Worm (Caenorhabditis elegans): ENCODE measurements around the gene idpp-11.

DNA sequence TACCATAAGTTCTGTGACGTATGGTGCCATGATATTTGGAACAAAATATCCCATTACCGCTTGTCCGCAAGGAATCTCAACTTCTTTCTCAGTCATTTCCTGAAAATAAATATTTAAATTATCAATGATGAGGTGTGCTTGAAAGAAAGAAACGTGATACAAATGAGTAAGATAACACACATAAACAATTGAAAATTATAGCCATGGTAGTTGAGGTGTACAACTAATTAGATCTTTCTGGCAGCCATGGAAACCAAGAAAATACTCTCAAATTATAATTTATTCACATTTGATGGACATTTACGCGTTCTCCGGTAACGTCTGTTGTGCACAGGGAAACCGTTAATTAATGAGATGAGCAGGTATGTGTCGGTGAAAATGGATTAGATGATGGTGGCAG is 50.0 kb downstream of the idpp-11 start, which contains the start of gene C39D10.5:
- TF ChIP-seq mep-1 (tag; optimal IDR thresholded peaks at IDR 0.05) (no peak), aha-1 (tag; optimal IDR thresholded peaks at IDR 0.05) (no peak), nhr-237 (tag; optimal IDR thresholded peaks at IDR 0.05) (no peak), snpc-4 (tag; optimal IDR thresholded peaks at IDR 0.05) (no peak)
